Fruit fly (Drosophila melanogaster) whole organism, embryonic: Measurements from ENCODE around the gene MSBP.
A peak's percentile ranks its signal among the peaks of the same experiment; 100 is the strongest.

Experiments used
- Atf6 ChIP-seq: fragments of 200-800 bp; sonication (Bioruptor generic); IDR thresholded peaks from 2 replicates; pipeline ENCODE4 v1.3.6; 2022; ENCODE audit warnings: missing biosample characterization, missing genetic modification characterization
- Bgb ChIP-seq: fragments of 200-800 bp; sonication (Bioruptor generic); IDR thresholded peaks from 2 replicates; pipeline ENCODE4 v1.3.6; 2022; ENCODE audit warnings: missing biosample characterization, missing genetic modification characterization; ENCODE audit not compliant: partially characterized antibody
- CG10209 ChIP-seq: fragments of 200-800 bp; sonication (Bioruptor generic); optimal IDR thresholded peaks from 3 replicates; lab custom pipeline; 2017; ENCODE audit warnings: missing biosample characterization, mild to moderate bottlenecking, missing genetic modification characterization, missing genetic modification reagents
- CG10366 ChIP-seq: fragments of 200-800 bp; sonication (Bioruptor generic); IDR thresholded peaks from 2 replicates; pipeline ENCODE4 v1.3.6; 2022; ENCODE audit warnings: missing biosample characterization, missing genetic modification characterization
- CG10431 ChIP-seq: fragments of 200-800 bp; sonication (Bioruptor generic); optimal IDR thresholded peaks from 3 replicates; lab custom pipeline; 2018; ENCODE audit warnings: missing biosample characterization, mild to moderate bottlenecking, missing genetic modification characterization
- CG11456 ChIP-seq: fragments of 200-800 bp; sonication (Bioruptor generic); IDR thresholded peaks from 3 replicates; pipeline ENCODE4 v1.3.6; 2022; ENCODE audit warnings: missing biosample characterization, missing genetic modification characterization
- CG12942 ChIP-seq: fragments of 200-800 bp; sonication (Bioruptor generic); optimal IDR thresholded peaks from 3 replicates; lab custom pipeline; 2016; ENCODE audit warnings: missing biosample characterization, missing genetic modification characterization
- CG13894 ChIP-seq: fragments of 200-800 bp; sonication (Bioruptor generic); optimal IDR thresholded peaks from 3 replicates; lab custom pipeline; 2018; ENCODE audit warnings: missing biosample characterization, mild to moderate bottlenecking, missing genetic modification characterization, moderate library complexity
- CG14014 ChIP-seq: fragments of 200-800 bp; sonication (Bioruptor generic); IDR thresholded peaks from 2 replicates; pipeline ENCODE4 v1.3.6; 2022; ENCODE audit warnings: missing biosample characterization, missing genetic modification characterization
- CG14710 ChIP-seq: fragments of 200-800 bp; sonication (Bioruptor generic); optimal IDR thresholded peaks from 3 replicates; lab custom pipeline; 2019; ENCODE audit warnings: missing biosample characterization, mild to moderate bottlenecking, missing genetic modification characterization, moderate library complexity
- CG2120 ChIP-seq: fragments of 200-800 bp; sonication (Bioruptor generic); optimal IDR thresholded peaks from 3 replicates; lab custom pipeline; 2016; ENCODE audit warnings: missing biosample characterization, missing genetic modification characterization
- CG30403 ChIP-seq: fragments of 200-800 bp; sonication (Bioruptor generic); optimal IDR thresholded peaks from 3 replicates; lab custom pipeline; 2016; ENCODE audit warnings: missing biosample characterization, missing genetic modification characterization
- CG4404 ChIP-seq: fragments of 200-800 bp; sonication (Bioruptor generic); IDR thresholded peaks from 2 replicates; pipeline ENCODE4 v1.3.6; 2022; ENCODE audit warnings: missing biosample characterization, missing genetic modification characterization
- CG4730 ChIP-seq: fragments of 200-800 bp; sonication (Bioruptor generic); IDR thresholded peaks from 2 replicates; pipeline ENCODE4 v1.3.6; 2022; ENCODE audit warnings: missing biosample characterization, missing genetic modification characterization
- CG6689 ChIP-seq: fragments of 200-800 bp; sonication (Bioruptor generic); IDR thresholded peaks from 2 replicates; pipeline ENCODE4 v1.3.6; 2022; ENCODE audit warnings: missing biosample characterization, missing genetic modification characterization
- CG7372 ChIP-seq: fragments of 200-800 bp; sonication (Bioruptor generic); IDR thresholded peaks from 2 replicates; pipeline ENCODE4 v1.3.6; 2022; ENCODE audit warnings: missing biosample characterization, missing genetic modification characterization
- CG7839 ChIP-seq: fragments of 200-800 bp; sonication (Bioruptor generic); optimal IDR thresholded peaks from 3 replicates; lab custom pipeline; 2018; ENCODE audit warnings: missing biosample characterization, mild to moderate bottlenecking, missing genetic modification characterization, moderate library complexity
- CG8290 ChIP-seq, 3 experiments: fragments of 200-800 bp; sonication (Bioruptor generic); optimal IDR thresholded peaks; 2 replicates each; lab custom pipeline; 2016 to 2019; ENCODE audit warnings: missing biosample characterization in 3 of 3, missing genetic modification characterization in 3 of 3, mild to moderate bottlenecking in 2 of 3, moderate library complexity in 1 of 3
- CTCF ChIP-seq: fragments of 200-800 bp; sonication (Bioruptor generic); optimal IDR thresholded peaks from 2 replicates; lab custom pipeline; 2017; ENCODE audit warnings: missing biosample characterization, mild to moderate bottlenecking, missing genetic modification characterization, moderate library complexity
- Chrac-16 ChIP-seq: fragments of 200-800 bp; sonication (Bioruptor generic); optimal IDR thresholded peaks from 3 replicates; lab custom pipeline; 2016; ENCODE audit warnings: missing biosample characterization, missing genetic modification characterization
- Doc2 ChIP-seq: fragments of 200-800 bp; sonication (Bioruptor generic); IDR thresholded peaks from 2 replicates; pipeline ENCODE4 v1.3.6; 2022; ENCODE audit warnings: missing biosample characterization, missing genetic modification characterization
- Dp ChIP-seq: fragments of 200-800 bp; sonication (Bioruptor generic); optimal IDR thresholded peaks from 2 replicates; lab custom pipeline; 2018; ENCODE audit warnings: missing biosample characterization, mild to moderate bottlenecking, missing genetic modification characterization, moderate library complexity
- E2f1 ChIP-seq: fragments of 200-800 bp; sonication (Bioruptor generic); IDR thresholded peaks from 2 replicates; pipeline ENCODE4 v1.3.6; 2022; ENCODE audit warnings: missing biosample characterization, missing genetic modification characterization
- HLH4C ChIP-seq: fragments of 200-800 bp; sonication (Bioruptor generic); IDR thresholded peaks from 3 replicates; pipeline ENCODE4 v1.3.6; 2022; ENCODE audit warnings: missing biosample characterization, missing genetic modification characterization; ENCODE audit not compliant: partially characterized antibody
- Hey ChIP-seq: fragments of 200-800 bp; sonication (Bioruptor generic); optimal IDR thresholded peaks from 3 replicates; lab custom pipeline; 2018; ENCODE audit warnings: missing biosample characterization, mild to moderate bottlenecking, missing genetic modification characterization
- Hr51 ChIP-seq, 2 experiments: fragments of 200-800 bp; sonication (Bioruptor generic); optimal IDR thresholded peaks; 2 replicates in 1 of 2; 3 replicates in 1 of 2; lab custom pipeline; 2016 to 2018; ENCODE audit warnings: missing biosample characterization in 2 of 2, missing genetic modification characterization in 2 of 2, mild to moderate bottlenecking in 1 of 2, moderate library complexity in 1 of 2
- Lhr ChIP-seq: fragments of 200-800 bp; sonication (Bioruptor generic); optimal IDR thresholded peaks from 3 replicates; lab custom pipeline; 2017; ENCODE audit warnings: mild to moderate bottlenecking, missing biosample characterization, missing genetic modification reagents, missing genetic modification characterization
- MESR4 ChIP-seq: fragments of 200-800 bp; sonication (Bioruptor generic); optimal IDR thresholded peaks from 2 replicates; lab custom pipeline; 2018; ENCODE audit warnings: missing biosample characterization, mild to moderate bottlenecking, missing genetic modification characterization, moderate library complexity
- PHDP ChIP-seq: fragments of 200-800 bp; sonication (Bioruptor generic); optimal IDR thresholded peaks from 3 replicates; lab custom pipeline; 2018; ENCODE audit warnings: missing biosample characterization, mild to moderate bottlenecking, missing genetic modification characterization, moderate library complexity
- Rfx ChIP-seq: fragments of 200-800 bp; sonication (Bioruptor generic); IDR thresholded peaks from 2 replicates; pipeline ENCODE4 v1.3.6; 2022; ENCODE audit warnings: missing biosample characterization, missing genetic modification characterization
- Sox100B ChIP-seq: fragments of 200-800 bp; sonication (Bioruptor generic); optimal IDR thresholded peaks from 3 replicates; lab custom pipeline; 2018; ENCODE audit warnings: missing biosample characterization, mild to moderate bottlenecking, missing genetic modification characterization
- Sry-δ ChIP-seq: fragments of 200-800 bp; sonication (Bioruptor generic); optimal IDR thresholded peaks from 2 replicates; lab custom pipeline; 2016; ENCODE audit warnings: missing biosample characterization, missing genetic modification characterization
- Tbp ChIP-seq: fragments of >200 bp; optimal IDR thresholded peaks from 2 replicates; lab custom pipeline; 2018; ENCODE audit warnings: missing biosample characterization, missing genetic modification characterization
- Xrp1 ChIP-seq: fragments of 200-800 bp; sonication (Bioruptor generic); IDR thresholded peaks from 2 replicates; pipeline ENCODE4 v1.3.6; 2022; ENCODE audit warnings: missing biosample characterization, missing genetic modification characterization
- bsh ChIP-seq, 2 experiments: fragments of 200-800 bp; sonication (Bioruptor generic); optimal IDR thresholded peaks; 2 replicates each; lab custom pipeline; 2017 to 2018; ENCODE audit warnings: mild to moderate bottlenecking in 2 of 2, missing biosample characterization in 2 of 2, missing genetic modification characterization in 2 of 2, moderate library complexity in 1 of 2
- cas ChIP-seq: fragments of 200-800 bp; sonication (Bioruptor generic); IDR thresholded peaks from 2 replicates; pipeline ENCODE4 v1.3.6; 2022; ENCODE audit warnings: missing biosample characterization, missing genetic modification characterization
- dysf ChIP-seq: fragments of 200-800 bp; sonication (Bioruptor generic); IDR thresholded peaks from 3 replicates; pipeline ENCODE4 v1.3.6; 2022; ENCODE audit warnings: missing biosample characterization, missing genetic modification characterization
- gfzf ChIP-seq: fragments of 200-800 bp; sonication (Bioruptor generic); optimal IDR thresholded peaks from 2 replicates; lab custom pipeline; 2016; ENCODE audit warnings: missing biosample characterization, mild to moderate bottlenecking, missing genetic modification characterization, moderate library complexity
- gro ChIP-seq: fragments of 200-800 bp; sonication (Bioruptor generic); optimal IDR thresholded peaks from 2 replicates; lab custom pipeline; 2016; ENCODE audit warnings: missing biosample characterization, missing genetic modification characterization
- gt ChIP-seq: fragments of 200-800 bp; sonication (Bioruptor generic); IDR thresholded peaks from 2 replicates; pipeline ENCODE4 v1.3.6; 2022; ENCODE audit warnings: missing biosample characterization, missing genetic modification characterization
- ind ChIP-seq: fragments of 200-800 bp; sonication (Bioruptor generic); optimal IDR thresholded peaks from 3 replicates; lab custom pipeline; 2016; ENCODE audit warnings: missing biosample characterization, missing genetic modification characterization
- lab ChIP-seq: fragments of 200-800 bp; sonication (Bioruptor generic); optimal IDR thresholded peaks from 3 replicates; lab custom pipeline; 2017; ENCODE audit warnings: missing biosample characterization, missing genetic modification characterization, mild to moderate bottlenecking, moderate library complexity, missing genetic modification reagents
- mirr ChIP-seq: fragments of 200-800 bp; sonication (Bioruptor generic); optimal IDR thresholded peaks from 3 replicates; lab custom pipeline; 2018; ENCODE audit warnings: missing biosample characterization, mild to moderate bottlenecking, missing genetic modification characterization
- nerfin-1 ChIP-seq: fragments of 200-800 bp; sonication (Bioruptor generic); optimal IDR thresholded peaks from 3 replicates; lab custom pipeline; 2019; ENCODE audit warnings: missing biosample characterization, mild to moderate bottlenecking, missing genetic modification characterization, moderate library complexity
- nerfin-2 ChIP-seq: fragments of 200-800 bp; sonication (Bioruptor generic); IDR thresholded peaks from 2 replicates; pipeline ENCODE4 v1.3.6; 2022; ENCODE audit warnings: missing biosample characterization, missing genetic modification characterization; ENCODE audit not compliant: partially characterized antibody
- peb ChIP-seq: fragments of 200-800 bp; sonication (Bioruptor generic); IDR thresholded peaks from 2 replicates; pipeline ENCODE4 v1.3.6; 2022; ENCODE audit warnings: missing biosample characterization, missing genetic modification characterization
- phol ChIP-seq: fragments of 200-800 bp; sonication (Bioruptor generic); optimal IDR thresholded peaks from 3 replicates; lab custom pipeline; 2018; ENCODE audit warnings: missing biosample characterization, mild to moderate bottlenecking, missing genetic modification characterization, moderate library complexity
- pzg ChIP-seq: fragments of 200-800 bp; sonication (Bioruptor generic); optimal IDR thresholded peaks from 3 replicates; lab custom pipeline; 2018; ENCODE audit warnings: missing biosample characterization, mild to moderate bottlenecking, missing genetic modification characterization, moderate library complexity
- row ChIP-seq: fragments of 200-800 bp; sonication (Bioruptor generic); IDR thresholded peaks from 3 replicates; pipeline ENCODE4 v1.3.6; 2022; ENCODE audit warnings: missing biosample characterization, missing genetic modification characterization
- sens-2 ChIP-seq: fragments of 200-800 bp; sonication (Bioruptor generic); IDR thresholded peaks from 2 replicates; pipeline ENCODE4 v1.3.6; 2022; ENCODE audit warnings: missing biosample characterization, missing genetic modification characterization
- sug ChIP-seq: fragments of 200-800 bp; optimal IDR thresholded peaks from 2 replicates; lab custom pipeline; 2019; ENCODE audit warnings: missing biosample characterization, mild to moderate bottlenecking, missing genetic modification characterization, moderate library complexity
- vnd ChIP-seq: fragments of 200-800 bp; sonication (Bioruptor generic); IDR thresholded peaks from 3 replicates; pipeline ENCODE4 v1.3.6; 2022; ENCODE audit warnings: missing biosample characterization, missing genetic modification characterization; ENCODE audit not compliant: partially characterized antibody

MSBP gene

DNA sequence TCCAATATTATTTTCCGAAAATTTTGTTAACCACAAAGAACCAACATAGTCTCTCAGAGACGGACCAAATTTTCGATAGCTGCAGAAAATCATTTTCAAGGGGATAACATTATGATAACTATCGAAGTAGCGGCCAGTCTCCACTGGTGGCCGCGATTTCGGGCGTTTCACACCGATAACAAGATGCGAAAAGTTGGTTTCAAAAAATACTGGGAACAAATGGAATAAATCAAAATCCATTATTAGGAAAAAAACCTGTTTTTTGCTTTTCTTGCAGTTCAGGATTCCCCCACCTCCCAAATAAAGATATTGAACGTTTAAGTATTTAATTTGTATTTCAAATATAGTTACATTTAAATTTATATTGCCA, 2.7 kb downstream of the MSBP start, which contains the start of gene tay (continued):
- TF ChIP-seq vnd (GFP tag; lab: Robert Waterston, UW) (peak; percentile 63), Rfx (peak; percentile 63; the same call in 1 of the 2 replicates), PHDP (tag; lab: Kevin White, UChicago) (no peak), Chrac-16 (GFP tag; lab: Kevin White, UChicago) (no peak), mirr (GFP tag; lab: Kevin White, UChicago) (no peak), Dp (GFP tag; lab: Kevin White, UChicago) (peak; percentile 6), Sox100B (GFP tag; lab: Kevin White, UChicago) (no peak), pzg (GFP tag; lab: Kevin White, UChicago) (peak; percentile 84), sug (tag; lab: Kevin White, UChicago) (peak; percentile 31), CTCF (GFP tag; lab: Kevin White, UChicago) (no peak), bsh (GFP tag; optimal IDR thresholded peaks at IDR 0.05; lab: Kevin White, UChicago) (no peak), CG10209 (no peak), peb (no peak), CG4730 (GFP tag; lab: Robert Waterston, UW) (no peak), CG10366 (GFP tag; lab: Robert Waterston, UW) (no peak), CG7839 (tag; lab: Kevin White, UChicago) (no peak), CG13894 (tag; lab: Kevin White, UChicago) (peak; percentile 58), Hr51 (GFP tag; optimal IDR thresholded peaks at IDR 0.05; lab: Kevin White, UChicago) (no peak), phol (tag; lab: Kevin White, UChicago) (peak; percentile 29), Atf6 (GFP tag; lab: Robert Waterston, UW) (no peak), row (GFP tag; lab: Robert Waterston, UW) (peak; percentile 79), CG2120 (peak; percentile 9), gt (GFP tag; lab: Robert Waterston, UW) (no peak), sens-2 (GFP tag; lab: Robert Waterston, UW) (no peak), CG10431 (GFP tag; lab: Kevin White, UChicago) (no peak), CG7372 (GFP tag; lab: Robert Waterston, UW) (no peak), lab (GFP tag; lab: Kevin White, UChicago) (no peak), CG6689 (GFP tag; lab: Robert Waterston, UW) (no peak), CG8290 (GFP tag; optimal IDR thresholded peaks at IDR 0.05; lab: Kevin White, UChicago) (peak; percentile 47), CG8290 (tag; optimal IDR thresholded peaks at IDR 0.05; lab: Kevin White, UChicago) (no peak), CG14014 (no peak), Hey (no peak), Xrp1 (GFP tag; lab: Robert Waterston, UW) (no peak), ind (GFP tag; lab: Kevin White, UChicago) (no peak), cas (GFP tag; lab: Robert Waterston, UW) (no peak), CG14710 (tag; lab: Kevin White, UChicago) (peak; percentile 21), Sry-δ (peak; percentile 91), CG4404 (no peak), dysf (GFP tag; lab: Robert Waterston, UW) (no peak), gro (GFP tag; lab: Kevin White, UChicago) (no peak), nerfin-1 (no peak), Doc2 (GFP tag; lab: Robert Waterston, UW) (no peak), Lhr (GFP tag; lab: Kevin White, UChicago) (peak; percentile 47), Tbp (no peak), nerfin-2 (GFP tag; lab: Robert Waterston, UW) (peak; percentile 61; the same call in 1 of the 2 replicates), CG11456 (GFP tag; lab: Robert Waterston, UW) (no peak), HLH4C (peak; percentile 74), E2f1 (GFP tag; lab: Robert Waterston, UW) (no peak), CG30403 (GFP tag; lab: Kevin White, UChicago) (peak; percentile 4), CG12942 (no peak), MESR4 (GFP tag; lab: Kevin White, UChicago) (peak; percentile 37), Bgb (GFP tag; lab: Robert Waterston, UW) (peak; percentile 84), gfzf (peak; percentile 45)
